Fruit fly (Drosophila melanogaster): Measurements from ENCODE around the gene Fer1.

- no peak for TF ChIP-seq Hr83 (GFP tag; optimal IDR thresholded peaks at IDR 0.05; ENCODE audit: poor library complexity, severe bottlenecking)
- TF ChIP-seq br (GFP tag; optimal IDR thresholded peaks at IDR 0.05) = no peak
- TF ChIP-seq foxo (GFP tag; optimal IDR thresholded peaks at IDR 0.05) = no peak
- no peak for TF ChIP-seq dsf (GFP tag; optimal IDR thresholded peaks at IDR 0.05; ENCODE audit: borderline replicate concordance)
- no peak for TF ChIP-seq psq (GFP tag; optimal IDR thresholded peaks at IDR 0.05)
- no peak for TF ChIP-seq h (GFP tag; optimal IDR thresholded peaks at IDR 0.05)
- TF ChIP-seq CG32264 (GFP tag; optimal IDR thresholded peaks at IDR 0.05) = no peak
- TF ChIP-seq Sp1 (GFP tag; optimal IDR thresholded peaks at IDR 0.05) = no peak
- TF ChIP-seq fru (GFP tag; optimal IDR thresholded peaks at IDR 0.05) = no peak
- TF ChIP-seq dmrt93B (GFP tag; optimal IDR thresholded peaks at IDR 0.05) = no peak
- TF ChIP-seq Rel (GFP tag; optimal IDR thresholded peaks at IDR 0.05) = no peak
- TF ChIP-seq Rel (tag; optimal IDR thresholded peaks at IDR 0.05) = no peak
- TF ChIP-seq lola (GFP tag; optimal IDR thresholded peaks at IDR 0.05) = no peak
Observed at dm6 chr3R:7111206-7111858, 24.7 kb upstream of the Fer1 start.
